Worm (Caenorhabditis elegans): Measurements from ENCODE around the gene F15B9.10.

The F15B9.10 gene

DNA sequence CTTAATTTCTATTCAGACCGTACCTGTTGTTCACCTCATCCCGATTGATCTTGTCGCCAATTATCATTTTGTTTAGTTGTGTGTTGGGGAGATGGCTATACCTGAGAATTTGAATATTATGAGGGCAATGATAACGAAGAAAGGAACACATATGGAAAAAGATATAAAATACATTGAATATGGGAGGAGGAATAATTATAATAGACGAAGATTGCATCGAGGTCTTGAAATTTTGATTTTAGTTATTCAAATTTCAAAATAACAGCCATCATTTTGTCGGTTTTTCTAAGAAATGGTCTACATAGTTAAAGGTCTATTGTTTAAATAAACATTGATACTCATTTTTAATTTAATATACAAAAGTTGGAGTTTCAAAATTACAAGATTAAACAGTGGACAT lies 21.7 kb downstream of the F15B9.10 start, which contains the start of gene shw-3:
shw-3 (minus strand) TSS at position 101 of the 400 bp plus-strand sequence.
- TF ChIP-seq unc-55 (GFP tag; optimal IDR thresholded peaks at IDR 0.05) (no peak), fos-1 (tag; optimal IDR thresholded peaks at IDR 0.05) (no peak), sma-9 (GFP tag; optimal IDR thresholded peaks at IDR 0.05) (no peak), sma-9 (tag; optimal IDR thresholded peaks at IDR 0.05) (no peak), sem-4 (tag; optimal IDR thresholded peaks at IDR 0.05) (no peak), nhr-129 (tag; optimal IDR thresholded peaks at IDR 0.05) (no peak), zag-1 (tag; optimal IDR thresholded peaks at IDR 0.05) (no peak), gmeb-1 (tag; optimal IDR thresholded peaks at IDR 0.05) (no peak), ceh-16 (tag; optimal IDR thresholded peaks at IDR 0.05) (no peak), mbf-1 (tag; optimal IDR thresholded peaks at IDR 0.05) (no peak), lin-13 (GFP tag; optimal IDR thresholded peaks at IDR 0.05) (no peak), nhr-25 (tag; optimal IDR thresholded peaks at IDR 0.05) (no peak), nhr-237 (tag; optimal IDR thresholded peaks at IDR 0.05) (no peak), snpc-4 (tag; optimal IDR thresholded peaks at IDR 0.05) (no peak), blmp-1 (tag; optimal IDR thresholded peaks at IDR 0.05; ENCODE audit: insufficient read depth) (no peak), ceh-82 (tag; optimal IDR thresholded peaks at IDR 0.05) (no peak), elt-1 (tag; optimal IDR thresholded peaks at IDR 0.05) (no peak)

- TF ChIP-seq lin-13 (GFP tag; optimal IDR thresholded peaks at IDR 0.05), result no peak
Measured at ce11 chrV:12974047-12974446, 34.7 kb downstream of the F15B9.10 start.

DNA sequence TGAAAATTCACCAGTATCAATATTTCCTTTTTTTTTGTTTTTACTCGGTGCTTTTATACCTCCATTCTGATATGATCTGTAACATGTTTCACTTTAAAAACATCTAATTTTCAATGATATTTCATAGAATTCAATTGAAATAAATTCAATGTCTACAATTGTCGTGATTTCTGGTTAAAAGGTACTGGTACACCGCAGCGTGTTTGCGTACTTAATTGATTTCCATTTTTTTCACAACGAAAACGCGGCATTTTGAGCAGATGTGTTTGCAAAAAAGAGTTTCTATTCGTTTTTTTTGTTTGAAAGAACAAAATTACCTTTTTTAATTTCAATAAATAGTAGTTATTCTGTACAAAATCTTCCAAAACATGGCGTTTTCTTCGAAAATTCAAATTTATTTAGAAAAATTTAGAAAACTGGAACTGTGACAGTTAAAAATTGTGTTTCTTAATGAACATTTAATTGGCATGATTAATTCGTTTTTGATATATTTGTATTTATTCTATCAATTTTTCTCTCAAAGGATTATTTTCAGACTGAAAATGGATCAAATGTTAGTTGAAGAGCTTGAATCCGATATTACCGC lies 38.1 kb downstream of the F15B9.10 start, which contains the start of gene pnn-1:
pnn-1 (plus strand) TSS at position 536 of the 586 bp plus-strand sequence.
- TF ChIP-seq lin-39 (tag; optimal IDR thresholded peaks at IDR 0.05) (no peak), R02D3.7 (tag; optimal IDR thresholded peaks at IDR 0.05) (no peak), ztf-11 (tag; optimal IDR thresholded peaks at IDR 0.05) (no peak), nhr-6 (tag; optimal IDR thresholded peaks at IDR 0.05) (no peak), sma-9 (GFP tag; optimal IDR thresholded peaks at IDR 0.05) (peak; percentile 1), sma-9 (tag; optimal IDR thresholded peaks at IDR 0.05) (no peak), F13H6.1 (tag; optimal IDR thresholded peaks at IDR 0.05) (no peak), nhr-25 (tag; optimal IDR thresholded peaks at IDR 0.05) (peak; percentile 61), lin-13 (GFP tag; optimal IDR thresholded peaks at IDR 0.05) (peak; percentile 58), mdl-1 (tag; optimal IDR thresholded peaks at IDR 0.05) (no peak), ceh-82 (tag; optimal IDR thresholded peaks at IDR 0.05) (no peak), lin-11 (tag; optimal IDR thresholded peaks at IDR 0.05) (no peak), nhr-11 (tag; optimal IDR thresholded peaks at IDR 0.05) (no peak), lsy-2 (tag; optimal IDR thresholded peaks at IDR 0.05) (peak; percentile 28 to 84), ztf-4 (tag; optimal IDR thresholded peaks at IDR 0.05) (no peak), dmd-4 (tag; optimal IDR thresholded peaks at IDR 0.05) (no peak), mab-5 (tag; optimal IDR thresholded peaks at IDR 0.05) (no peak), zag-1 (tag; optimal IDR thresholded peaks at IDR 0.05) (no peak), sma-3 (GFP tag; optimal IDR thresholded peaks at IDR 0.05) (no peak), alr-1 (tag; optimal IDR thresholded peaks at IDR 0.05) (no peak), elt-3 (tag; optimal IDR thresholded peaks at IDR 0.05) (no peak), nhr-12 (tag; optimal IDR thresholded peaks at IDR 0.05) (no peak), sem-4 (tag; optimal IDR thresholded peaks at IDR 0.05) (peak; percentile 26), snpc-4 (tag; optimal IDR thresholded peaks at IDR 0.05) (no peak), gmeb-1 (tag; optimal IDR thresholded peaks at IDR 0.05) (no peak), egl-27 (tag; optimal IDR thresholded peaks at IDR 0.05) (no peak), fos-1 (tag; optimal IDR thresholded peaks at IDR 0.05) (no peak), crh-2 (tag; optimal IDR thresholded peaks at IDR 0.05) (peak; percentile 4), C34F6.9 (tag; optimal IDR thresholded peaks at IDR 0.05) (peak; percentile 45), nhr-129 (tag; optimal IDR thresholded peaks at IDR 0.05) (peak; percentile 28), nhr-10 (tag; optimal IDR thresholded peaks at IDR 0.05) (no peak), ztf-1 (GFP tag; conservative IDR thresholded peaks at IDR 0.05) (no peak), skn-1 (tag; optimal IDR thresholded peaks at IDR 0.05) (no peak), Y55F3AM.14 (GFP tag; optimal IDR thresholded peaks at IDR 0.05) (no peak), mbf-1 (tag; optimal IDR thresholded peaks at IDR 0.05) (no peak), ZK546.5 (tag; optimal IDR thresholded peaks at IDR 0.05) (no peak), ceh-16 (tag; optimal IDR thresholded peaks at IDR 0.05) (no peak), nhr-237 (tag; optimal IDR thresholded peaks at IDR 0.05) (no peak), unc-39 (tag; optimal IDR thresholded peaks at IDR 0.05) (no peak), aly-2 (tag; optimal IDR thresholded peaks at IDR 0.05) (no peak), nhr-23 (tag; optimal IDR thresholded peaks at IDR 0.05) (no peak), nhr-77 (tag; optimal IDR thresholded peaks at IDR 0.05) (no peak), blmp-1 (tag; optimal IDR thresholded peaks at IDR 0.05; ENCODE audit: insufficient read depth) (no peak), elt-1 (tag; optimal IDR thresholded peaks at IDR 0.05) (no peak), unc-62 (GFP tag; optimal IDR thresholded peaks at IDR 0.05) (no peak), unc-55 (GFP tag; optimal IDR thresholded peaks at IDR 0.05) (peak; percentile 55), nhr-21 (tag; optimal IDR thresholded peaks at IDR 0.05) (no peak), peb-1 (tag; optimal IDR thresholded peaks at IDR 0.05) (no peak)

Measured in whole organism, L2 larva.